Worm (Caenorhabditis elegans) whole organism, L2 larva: Measurements from ENCODE around the gene eps-8.
A peak's percentile ranks its signal among the peaks of the same experiment; 100 is the strongest.

Source experiments
- C34F6.9 ChIP-seq: fragments of 150-350 bp; optimal IDR thresholded peaks from 2 replicates; lab custom pipeline; 2014; ENCODE audit warnings: missing biosample characterization, missing genetic modification characterization
- F13H6.1 ChIP-seq: sonication (generic microtip); optimal IDR thresholded peaks from 2 replicates; lab custom pipeline; 2016; ENCODE audit warnings: missing genetic modification characterization, missing compliant biosample characterization
- R02D3.7 ChIP-seq: fragments of 150-350 bp; optimal IDR thresholded peaks from 2 replicates; lab custom pipeline; 2014; ENCODE audit warnings: missing biosample characterization, missing genetic modification characterization
- Y55F3AM.14 ChIP-seq: fragments of 200-800 bp; sonication (Bioruptor generic); optimal IDR thresholded peaks from 2 replicates; lab custom pipeline; 2018; ENCODE audit warnings: mild to moderate bottlenecking, missing genetic modification characterization, missing compliant biosample characterization
- ZK546.5 ChIP-seq: sonication (generic microtip); optimal IDR thresholded peaks from 2 replicates; lab custom pipeline; 2017; ENCODE audit warnings: missing biosample characterization, missing genetic modification characterization
- alr-1 ChIP-seq: fragments of 150-350 bp; optimal IDR thresholded peaks from 2 replicates; lab custom pipeline; 2014; ENCODE audit warnings: missing biosample characterization, missing genetic modification characterization
- ama-1 ChIP-seq: fragments of 150-350 bp; optimal IDR thresholded peaks from 2 replicates; lab custom pipeline; 2018; ENCODE audit warnings: inconsistent platforms
- blmp-1 ChIP-seq: sonication (generic microtip); optimal IDR thresholded peaks from 2 replicates; lab custom pipeline; 2017; ENCODE audit warnings: missing genetic modification characterization, mild to moderate bottlenecking, missing compliant biosample characterization, antibody characterized with exemption, moderate library complexity; ENCODE audit not compliant: insufficient read depth
- ceh-16 ChIP-seq: fragments of 150-350 bp; optimal IDR thresholded peaks from 2 replicates; lab custom pipeline; 2014; ENCODE audit warnings: missing biosample characterization, missing genetic modification characterization
- crh-2 ChIP-seq: sonication (generic microtip); optimal IDR thresholded peaks from 2 replicates; lab custom pipeline; 2017; ENCODE audit warnings: missing biosample characterization, missing genetic modification characterization
- dmd-4 ChIP-seq: sonication (generic microtip); optimal IDR thresholded peaks from 2 replicates; lab custom pipeline; 2017; ENCODE audit warnings: missing biosample characterization, missing genetic modification characterization
- egl-27 ChIP-seq: sonication (generic microtip); optimal IDR thresholded peaks from 3 replicates; lab custom pipeline; 2017; ENCODE audit warnings: missing biosample characterization, missing genetic modification reagents, missing genetic modification characterization
- elt-1 ChIP-seq: fragments of 150-350 bp; optimal IDR thresholded peaks from 2 replicates; lab custom pipeline; 2014; ENCODE audit warnings: missing biosample characterization, missing genetic modification characterization
- elt-3 ChIP-seq: sonication (generic microtip); optimal IDR thresholded peaks from 2 replicates; lab custom pipeline; 2017; ENCODE audit warnings: missing biosample characterization, missing genetic modification characterization
- fos-1 ChIP-seq: fragments of 150-350 bp; optimal IDR thresholded peaks from 2 replicates; lab custom pipeline; 2014; ENCODE audit warnings: missing biosample characterization, missing genetic modification characterization
- gmeb-1 ChIP-seq: fragments of 150-350 bp; optimal IDR thresholded peaks from 2 replicates; lab custom pipeline; 2014; ENCODE audit warnings: missing biosample characterization, missing genetic modification characterization
- lin-11 ChIP-seq: fragments of 150-350 bp; sonication (generic microtip); optimal IDR thresholded peaks from 2 replicates; lab custom pipeline; 2014; ENCODE audit warnings: missing biosample characterization, missing genetic modification characterization, inconsistent platforms, mixed read lengths
- lin-39 ChIP-seq: fragments of 150-350 bp; optimal IDR thresholded peaks from 2 replicates; lab custom pipeline; 2014; ENCODE audit warnings: missing biosample characterization, missing genetic modification reagents, missing genetic modification characterization
- lsy-2 ChIP-seq, 2 experiments: fragments of 150-350 bp in 1 of 2; sonication (generic microtip) in 1 of 2; optimal IDR thresholded peaks; 2 replicates each; lab custom pipeline; 2014 to 2017; ENCODE audit warnings: missing biosample characterization in 2 of 2, missing genetic modification characterization in 2 of 2
- mab-5 ChIP-seq: fragments of 150-350 bp; optimal IDR thresholded peaks from 2 replicates; lab custom pipeline; 2014; ENCODE audit warnings: missing biosample characterization, missing genetic modification characterization
- mdl-1 ChIP-seq, 2 experiments: fragments of 150-350 bp in 1 of 2; sonication (generic microtip) in 1 of 2; optimal IDR thresholded peaks; 2 replicates each; lab custom pipeline; 2017; ENCODE audit warnings: missing biosample characterization in 2 of 2, missing genetic modification characterization in 2 of 2
- nhr-10 ChIP-seq: sonication (generic microtip); optimal IDR thresholded peaks from 2 replicates; lab custom pipeline; 2017; ENCODE audit warnings: missing biosample characterization, missing genetic modification characterization
- nhr-11 ChIP-seq: fragments of 150-350 bp; optimal IDR thresholded peaks from 2 replicates; lab custom pipeline; 2014; ENCODE audit warnings: missing biosample characterization, missing genetic modification characterization
- nhr-12 ChIP-seq: fragments of 150-350 bp; optimal IDR thresholded peaks from 2 replicates; lab custom pipeline; 2014; ENCODE audit warnings: missing biosample characterization, missing genetic modification characterization
- nhr-129 ChIP-seq: fragments of 150-350 bp; optimal IDR thresholded peaks from 2 replicates; lab custom pipeline; 2014; ENCODE audit warnings: missing biosample characterization, missing genetic modification characterization
- nhr-21 ChIP-seq: fragments of 150-350 bp; optimal IDR thresholded peaks from 2 replicates; lab custom pipeline; 2014; ENCODE audit warnings: missing biosample characterization, missing genetic modification characterization
- nhr-23 ChIP-seq: fragments of 150-350 bp; optimal IDR thresholded peaks from 2 replicates; lab custom pipeline; 2014; ENCODE audit warnings: missing biosample characterization, missing genetic modification reagents, missing genetic modification characterization
- nhr-237 ChIP-seq: fragments of 150-350 bp; optimal IDR thresholded peaks from 2 replicates; lab custom pipeline; 2014; ENCODE audit warnings: missing biosample characterization, missing genetic modification characterization
- sem-4 ChIP-seq: fragments of 150-350 bp; optimal IDR thresholded peaks from 2 replicates; lab custom pipeline; 2014; ENCODE audit warnings: missing biosample characterization, missing genetic modification reagents, missing genetic modification characterization
- skn-1 ChIP-seq: sonication (generic microtip); optimal IDR thresholded peaks from 2 replicates; lab custom pipeline; 2017; ENCODE audit warnings: missing biosample characterization, missing genetic modification characterization
- sma-3 ChIP-seq: sonication (generic microtip); optimal IDR thresholded peaks from 2 replicates; lab custom pipeline; 2016; ENCODE audit warnings: missing genetic modification reagents, missing genetic modification characterization, missing compliant biosample characterization
- unc-39 ChIP-seq: fragments of 150-350 bp; optimal IDR thresholded peaks from 2 replicates; lab custom pipeline; 2014; ENCODE audit warnings: missing biosample characterization, missing genetic modification characterization
- unc-55 ChIP-seq: fragments of 150-350 bp; sonication (generic microtip); optimal IDR thresholded peaks from 3 replicates; lab custom pipeline; 2014; ENCODE audit warnings: missing biosample characterization, missing genetic modification reagents, missing genetic modification characterization
- unc-62 ChIP-seq: fragments of 150-350 bp; optimal IDR thresholded peaks from 2 replicates; lab custom pipeline; 2014; ENCODE audit warnings: missing biosample characterization, missing genetic modification reagents, missing genetic modification characterization
- ztf-1 ChIP-seq: fragments of 200-800 bp; sonication (Bioruptor generic); conservative IDR thresholded peaks from 2 replicates; pipeline ENCODE4 v1.3.6; 2022; ENCODE audit warnings: missing genetic modification characterization, missing compliant biosample characterization
- ztf-11 ChIP-seq: sonication (generic microtip); optimal IDR thresholded peaks from 2 replicates; lab custom pipeline; 2017; ENCODE audit warnings: missing biosample characterization, missing genetic modification characterization

The eps-8 gene

ce11 chrIV:14890914-14891313 lies 11.6 kb downstream of the eps-8 start:
- no peak for TF ChIP-seq alr-1 (tag; lab: Kevin White, UChicago)
- TF ChIP-seq lin-11 (tag; lab: Kevin White, UChicago) = no peak
- TF ChIP-seq Y55F3AM.14 = no peak
- TF ChIP-seq sma-3 = no peak

DNA sequence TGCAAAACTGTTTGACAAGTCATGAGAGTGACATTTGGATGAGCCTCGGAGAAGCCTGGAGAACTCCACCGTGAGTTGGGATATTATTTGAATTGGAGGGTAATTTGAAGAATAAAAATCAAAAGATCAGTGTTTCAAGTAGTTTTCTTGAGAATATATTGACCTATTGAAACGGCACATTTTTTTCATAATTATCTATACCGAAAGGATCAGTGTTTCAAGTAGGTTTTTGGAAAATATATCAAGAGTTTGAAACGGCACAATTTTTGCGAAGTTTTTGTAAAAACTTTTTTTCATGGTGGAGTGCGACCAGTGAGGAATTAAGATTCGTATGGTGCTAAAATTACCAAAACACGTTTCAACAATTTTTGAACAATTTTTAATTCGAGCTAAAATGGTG lies 12.7 kb downstream of the eps-8 start:
- TF ChIP-seq nhr-237 (tag; lab: Kevin White, UChicago) = no peak

DNA sequence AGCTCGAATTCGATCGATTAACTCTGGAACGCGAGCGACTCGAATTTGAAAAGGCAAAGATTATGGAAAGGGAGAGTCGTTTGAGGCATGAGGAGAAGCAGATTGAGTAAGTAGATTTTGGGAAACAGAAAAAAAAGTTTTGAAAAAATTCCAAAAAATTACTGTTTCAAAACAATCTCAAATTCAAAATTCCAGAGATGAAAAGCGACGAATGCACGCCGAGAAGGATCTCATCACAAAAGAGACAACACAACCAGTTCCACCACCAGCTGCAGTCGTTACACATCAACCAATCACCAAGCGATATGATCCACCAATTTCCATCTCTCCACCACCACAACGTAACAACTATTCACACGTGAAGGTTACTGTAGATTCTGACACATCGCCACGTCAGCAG lies 15.1 kb downstream of the eps-8 start:
- TF ChIP-seq nhr-237 (tag; lab: Kevin White, UChicago) = no peak
- TF ChIP-seq sma-3 = no peak
- no peak for TF ChIP-seq gmeb-1 (tag; lab: Kevin White, UChicago)
- TF ChIP-seq R02D3.7 (tag; lab: Kevin White, UChicago) = no peak
- no peak for TF ChIP-seq fos-1 (tag; lab: Kevin White, UChicago)
- TF ChIP-seq unc-55 (GFP tag; lab: Kevin White, UChicago) = no peak
- TF ChIP-seq nhr-12 (tag; lab: Kevin White, UChicago) = no peak
- TF ChIP-seq elt-1 (tag; lab: Kevin White, UChicago) = no peak
- no peak for TF ChIP-seq ZK546.5 (tag; lab: Kevin White, UChicago)
- no peak for TF ChIP-seq nhr-21 (tag; lab: Kevin White, UChicago)

- peak; percentile 17 for TF ChIP-seq ceh-16 (tag; lab: Kevin White, UChicago)
- no peak for TF ChIP-seq blmp-1 (tag; lab: Kevin White, UChicago)
- no peak for TF ChIP-seq nhr-10 (tag; lab: Kevin White, UChicago)
- no peak for TF ChIP-seq mab-5 (tag; lab: Kevin White, UChicago)
- no peak for TF ChIP-seq gmeb-1 (tag; lab: Kevin White, UChicago)
- no peak for TF ChIP-seq unc-39
- TF ChIP-seq ztf-1 = no peak
Measured at ce11 chrIV:14903188-14903587, 23.9 kb downstream of the eps-8 start.

DNA sequence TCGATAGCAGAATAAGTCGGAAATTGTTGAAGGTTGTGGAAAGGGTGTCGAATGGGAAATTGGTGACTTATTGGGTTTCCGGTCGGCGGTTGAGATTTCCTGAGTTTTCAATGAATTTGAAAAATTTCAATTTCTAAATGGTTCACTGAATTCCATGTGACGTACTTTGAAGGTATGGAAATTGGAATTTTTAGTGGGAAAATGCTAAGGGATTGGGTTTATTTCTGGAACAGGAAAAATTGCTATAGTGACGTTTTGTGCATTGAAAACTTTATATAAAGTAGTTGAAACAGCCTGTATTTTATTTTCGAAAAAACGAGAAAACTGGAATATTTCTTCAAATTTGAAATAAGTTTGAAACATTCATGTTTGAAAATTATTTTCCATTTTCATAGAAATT lies 30.3 kb downstream of the eps-8 start, which contains the start of gene pnc-2:
TSS of gene pnc-2 (minus strand) at position 101 of the 400 bp plus-strand sequence.
- TF ChIP-seq lin-39 (tag; lab: Kevin White, UChicago) (no peak), lsy-2 (tag; optimal IDR thresholded peaks at IDR 0.05; lab: Kevin White, UChicago) (no peak), unc-55 (GFP tag; lab: Kevin White, UChicago) (no peak), F13H6.1 (tag; lab: Kevin White, UChicago) (no peak), elt-1 (tag; lab: Kevin White, UChicago) (no peak), skn-1 (no peak), dmd-4 (no peak), C34F6.9 (tag; lab: Kevin White, UChicago) (no peak), nhr-23 (tag; lab: Kevin White, UChicago) (no peak), mab-5 (tag; lab: Kevin White, UChicago) (no peak), nhr-21 (tag; lab: Kevin White, UChicago) (no peak), sem-4 (tag; lab: Kevin White, UChicago) (no peak), Y55F3AM.14 (no peak), R02D3.7 (tag; lab: Kevin White, UChicago) (no peak), mdl-1 (tag; optimal IDR thresholded peaks at IDR 0.05; lab: Kevin White, UChicago) (no peak), lin-11 (tag; lab: Kevin White, UChicago) (no peak), elt-3 (no peak), alr-1 (tag; lab: Kevin White, UChicago) (no peak)

DNA sequence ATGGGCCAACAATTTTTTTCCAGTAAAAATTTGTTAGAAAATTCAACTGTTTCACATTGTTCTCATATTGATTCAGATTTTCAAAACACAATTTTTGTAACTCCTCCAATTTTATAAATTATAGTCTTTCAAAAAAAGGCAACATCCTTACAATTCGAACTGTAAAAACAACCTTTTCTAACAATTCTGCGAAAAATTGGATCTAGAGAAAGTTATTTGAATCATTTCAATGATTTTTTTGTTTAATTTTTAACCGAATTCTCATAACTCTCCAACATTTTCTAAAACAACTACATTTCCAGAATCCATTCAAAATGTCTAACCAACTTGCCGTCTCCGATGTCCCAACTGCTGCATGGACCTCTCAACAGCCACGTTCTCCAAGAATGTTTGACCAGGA lies 40.0 kb downstream of the eps-8 start, which contains the start of gene ccch-5:
TSS of gene ccch-5 (plus strand) at position 301 of the 400 bp plus-strand sequence.
- TF ChIP-seq skn-1 (no peak), crh-2 (tag; lab: Kevin White, UChicago) (no peak), nhr-23 (tag; lab: Kevin White, UChicago) (no peak), ama-1 (lab: Kevin White, UChicago) (no peak), nhr-237 (tag; lab: Kevin White, UChicago) (no peak), elt-1 (tag; lab: Kevin White, UChicago) (no peak), egl-27 (tag; lab: Kevin White, UChicago) (no peak), nhr-11 (tag; lab: Kevin White, UChicago) (no peak), mab-5 (tag; lab: Kevin White, UChicago) (no peak), ztf-1 (no peak), unc-62 (GFP tag; lab: Kevin White, UChicago) (no peak), ceh-16 (tag; lab: Kevin White, UChicago) (no peak), nhr-129 (tag; lab: Kevin White, UChicago) (no peak), alr-1 (tag; lab: Kevin White, UChicago) (no peak), F13H6.1 (tag; lab: Kevin White, UChicago) (no peak), lin-11 (tag; lab: Kevin White, UChicago) (no peak), nhr-12 (tag; lab: Kevin White, UChicago) (no peak), ZK546.5 (tag; lab: Kevin White, UChicago) (no peak), ztf-11 (tag; lab: Kevin White, UChicago) (no peak)
